Fruit fly (Drosophila melanogaster) whole organism, adult: ENCODE data around the gene CG13654.

Experiments
- CG11617 ChIP-seq: fragments of 200-800 bp; sonication (Bioruptor generic); optimal IDR thresholded peaks from 2 replicates; lab custom pipeline; 2017; ENCODE audit warnings: mild to moderate bottlenecking, missing biosample characterization, missing genetic modification reagents, missing genetic modification characterization
- CG12768 ChIP-seq: fragments of 200-800 bp; sonication (Bioruptor generic); optimal IDR thresholded peaks from 2 replicates; lab custom pipeline; 2017; ENCODE audit warnings: missing biosample characterization, missing genetic modification characterization, mild to moderate bottlenecking, moderate library complexity, missing genetic modification reagents
- CG14711 ChIP-seq: fragments of 200-800 bp; sonication (Bioruptor generic); optimal IDR thresholded peaks from 2 replicates; lab custom pipeline; 2018; ENCODE audit warnings: missing biosample characterization, mild to moderate bottlenecking, missing genetic modification characterization, moderate library complexity
- CG1620 ChIP-seq: fragments of 200-800 bp; sonication (Bioruptor generic); optimal IDR thresholded peaks from 2 replicates; lab custom pipeline; 2016; ENCODE audit warnings: missing biosample characterization, missing genetic modification characterization
- CG33017 ChIP-seq: fragments of 200-800 bp; sonication (Bioruptor generic); optimal IDR thresholded peaks from 2 replicates; lab custom pipeline; 2018; ENCODE audit warnings: missing biosample characterization, mild to moderate bottlenecking, missing genetic modification characterization, moderate library complexity
- CG5204 ChIP-seq: fragments of 200-800 bp; sonication (Bioruptor generic); optimal IDR thresholded peaks from 2 replicates; lab custom pipeline; 2016; ENCODE audit warnings: missing biosample characterization, missing genetic modification characterization
- CG7045 ChIP-seq: fragments of 200-800 bp; sonication (Bioruptor generic); optimal IDR thresholded peaks from 2 replicates; lab custom pipeline; 2017; ENCODE audit warnings: missing biosample characterization, mild to moderate bottlenecking, missing genetic modification characterization
- CG7101 ChIP-seq: fragments of 200-800 bp; sonication (Bioruptor generic); optimal IDR thresholded peaks from 2 replicates; lab custom pipeline; 2018; ENCODE audit warnings: missing biosample characterization, mild to moderate bottlenecking, missing genetic modification characterization, moderate library complexity
- Clk ChIP-seq: fragments of 200-800 bp; sonication (Bioruptor generic); optimal IDR thresholded peaks from 2 replicates; lab custom pipeline; 2017; ENCODE audit warnings: missing biosample characterization, missing genetic modification characterization
- Crg-1 ChIP-seq: fragments of 200-800 bp; sonication (Bioruptor generic); optimal IDR thresholded peaks from 2 replicates; lab custom pipeline; 2016; ENCODE audit warnings: missing biosample characterization, missing genetic modification characterization
- Hr96 ChIP-seq: fragments of 200-800 bp; sonication (Bioruptor generic); optimal IDR thresholded peaks from 2 replicates; lab custom pipeline; 2016; ENCODE audit warnings: missing biosample characterization, missing genetic modification characterization
- Mnt ChIP-seq: fragments of 200-800 bp; sonication (Bioruptor generic); optimal IDR thresholded peaks from 2 replicates; lab custom pipeline; 2016; ENCODE audit warnings: missing biosample characterization, mild to moderate bottlenecking, missing genetic modification characterization
- bab1 ChIP-seq: fragments of 200-800 bp; sonication (Bioruptor generic); optimal IDR thresholded peaks from 3 replicates; lab custom pipeline; 2019; ENCODE audit warnings: missing biosample characterization, mild to moderate bottlenecking, missing genetic modification characterization, moderate library complexity
- cic ChIP-seq: fragments of 200-800 bp; sonication (Bioruptor generic); optimal IDR thresholded peaks from 2 replicates; lab custom pipeline; 2017; ENCODE audit warnings: missing biosample characterization, mild to moderate bottlenecking, missing genetic modification characterization, moderate library complexity
- cnc ChIP-seq, 2 experiments: fragments of >200 bp; optimal IDR thresholded peaks; 2 replicates each; lab custom pipeline; 2017
- kay ChIP-seq: fragments of 200-800 bp; sonication (Bioruptor generic); peaks from one replicate; lab custom pipeline; 2016; ENCODE audit warnings: missing biosample characterization, missing genetic modification characterization, borderline replicate concordance
- ovo ChIP-seq: fragments of 200-800 bp; sonication (Bioruptor generic); optimal IDR thresholded peaks from 2 replicates; lab custom pipeline; 2016; ENCODE audit warnings: missing biosample characterization, missing genetic modification characterization
- pad ChIP-seq: fragments of 200-800 bp; sonication (Bioruptor generic); optimal IDR thresholded peaks from 3 replicates; lab custom pipeline; 2017; ENCODE audit warnings: missing biosample characterization, missing genetic modification characterization, mild to moderate bottlenecking, moderate library complexity, missing genetic modification reagents
- tj ChIP-seq: fragments of 200-800 bp; sonication (Bioruptor generic); optimal IDR thresholded peaks from 3 replicates; lab custom pipeline; 2017; ENCODE audit warnings: missing biosample characterization, mild to moderate bottlenecking, missing genetic modification characterization, moderate library complexity
- toe ChIP-seq: fragments of 200-800 bp; sonication (Bioruptor generic); optimal IDR thresholded peaks from 2 replicates; lab custom pipeline; 2016; ENCODE audit warnings: missing biosample characterization, missing genetic modification characterization

CG13654 gene

DNA sequence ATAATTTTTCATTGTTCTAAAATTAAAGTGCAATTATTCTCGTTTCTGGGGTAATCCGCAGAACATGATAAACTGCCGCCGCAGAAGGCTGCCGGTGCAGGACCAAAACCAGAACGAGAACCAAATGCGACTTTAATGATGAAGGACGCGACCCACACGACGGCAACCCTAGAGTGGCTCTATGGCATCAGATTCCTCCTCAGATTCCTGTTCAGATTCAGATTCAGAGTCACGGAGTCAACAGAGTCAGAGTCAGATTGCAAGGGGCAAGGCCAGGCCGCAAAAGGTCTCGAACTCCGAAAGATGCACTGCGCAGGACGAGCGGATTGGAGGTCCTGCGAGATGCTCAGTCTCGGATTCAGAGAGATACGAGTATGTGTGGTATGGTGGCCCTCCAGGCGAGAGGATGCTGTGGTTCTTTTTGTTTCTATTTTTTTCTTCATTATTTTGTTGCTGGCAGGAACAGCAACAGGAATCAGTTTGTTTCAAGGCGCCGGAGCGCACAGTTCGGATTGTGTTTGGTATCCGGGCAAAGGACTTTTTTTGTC is at the start of gene CG13654:
Gene CG13654, plus strand, starts transcription at position 498 of the 548 bp plus-strand sequence.
- no peak for TF ChIP-seq Hr96 (GFP tag; lab: Kevin White, UChicago)

DNA sequence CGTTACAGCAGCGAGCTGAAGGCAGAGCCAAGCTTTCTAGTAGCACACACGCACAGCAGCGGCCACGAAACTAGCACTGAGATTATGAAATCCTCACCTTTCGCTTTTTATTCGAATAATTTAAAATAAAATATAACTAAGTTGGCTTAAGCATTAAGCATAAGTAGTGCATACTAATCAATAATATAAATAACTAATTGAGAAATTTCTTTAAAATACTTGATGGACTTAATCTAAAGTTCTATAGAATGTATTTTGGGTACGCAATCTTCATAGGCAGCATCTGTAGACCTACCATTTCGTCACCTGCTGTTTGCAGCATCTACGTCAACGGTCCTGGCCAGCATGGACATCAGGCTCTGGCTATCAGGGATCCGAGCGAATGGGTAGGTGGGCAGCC is 47.3 kb upstream of the CG13654 start:
- TF ChIP-seq CG7101 (tag; lab: Kevin White, UChicago) (peak; percentile 11), cnc (optimal IDR thresholded peaks at IDR 0.05; lab: Kevin White, UChicago) (no peak), kay (GFP tag; lab: Kevin White, UChicago) (peak; percentile 70), CG12768 (GFP tag; lab: Kevin White, UChicago) (no peak)

DNA sequence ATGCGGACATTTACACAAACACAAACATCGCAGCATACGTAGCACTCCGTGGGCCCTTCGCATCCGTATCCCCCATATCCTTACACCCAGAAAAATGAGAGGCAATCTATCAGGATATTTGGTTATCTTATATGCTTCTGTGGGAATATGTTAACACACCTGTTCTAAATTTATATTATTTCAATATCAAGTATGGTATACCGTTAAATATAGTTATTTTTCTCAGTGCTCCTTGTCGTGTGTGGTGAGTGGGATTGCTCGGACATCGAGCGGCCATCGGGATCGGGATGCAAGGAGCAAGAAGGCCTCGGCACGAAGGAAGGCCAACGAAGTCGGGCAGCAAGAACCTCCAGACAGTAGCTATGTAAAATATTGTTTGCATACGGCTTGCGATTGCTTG is 38.1 kb upstream of the CG13654 start:
- TF ChIP-seq CG7045 (GFP tag; lab: Kevin White, UChicago) (no peak), Crg-1 (GFP tag; lab: Kevin White, UChicago) (no peak), CG33017 (tag; lab: Kevin White, UChicago) (no peak), pad (no peak), Mnt (no peak), CG5204 (GFP tag; lab: Kevin White, UChicago) (no peak), CG1620 (no peak), toe (no peak), Hr96 (GFP tag; lab: Kevin White, UChicago) (no peak), CG7101 (tag; lab: Kevin White, UChicago) (no peak), cnc (optimal IDR thresholded peaks at IDR 0.05; lab: Kevin White, UChicago) (no peak), CG14711 (tag; lab: Kevin White, UChicago) (no peak), kay (GFP tag; lab: Kevin White, UChicago) (no peak), tj (no peak), CG11617 (GFP tag; lab: Kevin White, UChicago) (no peak), Clk (GFP tag; lab: Kevin White, UChicago) (no peak)

DNA sequence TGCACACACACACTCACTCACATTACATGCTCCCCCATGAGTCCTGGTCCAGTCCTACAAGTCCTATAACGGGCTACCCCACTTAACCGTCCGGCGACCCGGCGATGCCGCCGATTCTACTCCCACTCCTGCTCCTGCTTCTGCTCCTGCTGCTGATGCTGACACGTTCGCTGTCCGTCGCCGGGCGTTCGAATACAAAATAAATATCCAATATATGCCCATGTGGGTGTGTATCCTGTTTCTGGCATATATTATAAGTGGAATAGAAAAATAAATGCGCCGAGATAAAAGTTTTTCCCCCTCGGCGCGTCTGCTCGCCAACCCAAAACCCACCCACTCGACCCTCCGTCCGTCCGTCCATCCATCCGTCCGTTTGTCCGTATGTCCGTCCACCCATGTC is 32.8 kb upstream of the CG13654 start:
- TF ChIP-seq CG12768 (GFP tag; lab: Kevin White, UChicago), result no peak
- TF ChIP-seq ovo (GFP tag; lab: Kevin White, UChicago), result no peak
- no peak for TF ChIP-seq Hr96 (GFP tag; lab: Kevin White, UChicago)
- no peak for TF ChIP-seq tj
- TF ChIP-seq CG33017 (tag; lab: Kevin White, UChicago), result no peak
- TF ChIP-seq bab1, result no peak
- TF ChIP-seq CG5204 (GFP tag; lab: Kevin White, UChicago), result no peak
- no peak for TF ChIP-seq cnc (optimal IDR thresholded peaks at IDR 0.05; lab: Kevin White, UChicago)
- no peak for TF ChIP-seq toe
- TF ChIP-seq CG1620, result no peak
- TF ChIP-seq Clk (GFP tag; lab: Kevin White, UChicago), result no peak
- TF ChIP-seq kay (GFP tag; lab: Kevin White, UChicago), result no peak
- TF ChIP-seq cic (GFP tag; lab: Kevin White, UChicago), result no peak
- no peak for TF ChIP-seq CG7101 (tag; lab: Kevin White, UChicago)

DNA sequence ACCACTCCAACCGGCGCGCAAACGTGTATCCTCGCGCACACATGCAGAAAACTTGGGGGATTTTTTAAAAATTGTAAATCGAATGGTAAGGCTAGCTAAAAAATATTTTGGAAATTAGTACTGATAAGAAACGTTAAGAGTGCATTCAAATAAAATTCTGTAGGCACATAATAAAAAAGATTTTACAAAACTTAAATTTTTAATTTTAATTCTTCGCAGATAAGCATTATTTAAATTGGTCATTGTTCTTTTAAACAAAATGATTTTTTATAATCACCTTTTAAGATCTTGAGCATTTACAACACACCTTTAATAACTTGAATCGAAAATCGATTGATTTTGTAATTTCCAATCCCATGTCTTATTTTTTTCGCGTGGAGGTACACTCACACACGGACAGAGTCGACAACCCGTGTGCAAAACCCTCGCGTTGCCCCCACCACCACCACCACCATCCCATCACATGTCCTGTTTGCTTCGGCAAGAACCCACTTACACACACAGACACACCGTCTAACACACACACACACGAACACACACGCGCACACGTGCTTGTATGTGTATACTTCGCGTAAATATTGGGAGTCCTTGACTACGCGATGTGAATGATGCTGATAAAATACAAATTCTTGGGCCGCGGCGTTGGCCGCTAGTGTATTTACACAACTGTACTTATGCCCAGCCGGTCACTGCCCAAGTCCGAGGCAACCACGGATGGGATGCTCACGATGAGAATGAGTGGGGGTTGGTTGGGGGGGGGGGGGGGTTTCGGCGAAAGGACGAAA is 32.0 kb upstream of the CG13654 start:
- no peak for TF ChIP-seq tj
- no peak for TF ChIP-seq CG12768 (GFP tag; lab: Kevin White, UChicago)
- no peak for TF ChIP-seq cic (GFP tag; lab: Kevin White, UChicago)
- no peak for TF ChIP-seq CG7045 (GFP tag; lab: Kevin White, UChicago)
- no peak for TF ChIP-seq CG14711 (tag; lab: Kevin White, UChicago)
- no peak for TF ChIP-seq CG7101 (tag; lab: Kevin White, UChicago)
- no peak for TF ChIP-seq kay (GFP tag; lab: Kevin White, UChicago)

DNA sequence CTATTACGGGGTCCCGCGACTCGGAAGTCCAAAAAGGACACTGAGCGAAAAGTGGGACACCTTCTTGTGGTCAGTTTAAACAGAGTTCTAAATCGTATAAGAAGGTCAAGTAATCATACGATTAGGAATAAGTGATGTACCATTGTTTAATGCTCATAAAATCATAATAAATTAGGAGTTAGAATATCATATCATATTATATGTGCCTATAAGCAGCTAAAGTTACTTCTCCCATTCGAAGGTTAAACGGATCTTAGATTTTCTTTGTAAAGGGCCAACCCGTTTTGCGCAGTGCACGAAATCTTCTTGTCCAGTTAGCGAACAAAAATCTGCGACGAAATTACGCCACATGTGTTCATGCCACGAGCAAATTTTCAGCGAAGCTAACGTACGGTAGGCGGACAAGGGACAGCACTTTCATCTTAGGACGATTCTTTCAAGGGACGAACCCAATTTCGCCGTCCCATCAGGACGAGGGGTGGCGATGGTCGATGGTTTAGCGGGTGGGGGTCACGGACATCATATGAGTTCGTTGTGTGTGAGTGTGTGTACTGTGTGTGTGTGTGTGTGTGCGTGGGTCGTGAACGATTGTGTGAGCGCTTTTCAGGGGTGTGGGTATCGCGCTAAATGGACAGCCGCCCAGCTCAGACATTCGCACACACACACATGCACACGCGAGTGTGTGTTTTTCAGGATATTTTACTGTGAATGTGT is 31.2 kb upstream of the CG13654 start:
- no peak for TF ChIP-seq CG12768 (GFP tag; lab: Kevin White, UChicago)
- TF ChIP-seq CG14711 (tag; lab: Kevin White, UChicago), result no peak
- TF ChIP-seq pad, result no peak
- no peak for TF ChIP-seq CG11617 (GFP tag; lab: Kevin White, UChicago)
- TF ChIP-seq CG7101 (tag; lab: Kevin White, UChicago), result no peak
- TF ChIP-seq toe, result no peak
- no peak for TF ChIP-seq Mnt
- no peak for TF ChIP-seq CG5204 (GFP tag; lab: Kevin White, UChicago)
- no peak for TF ChIP-seq CG33017 (tag; lab: Kevin White, UChicago)
- no peak for TF ChIP-seq ovo (GFP tag; lab: Kevin White, UChicago)
- no peak for TF ChIP-seq CG1620
- TF ChIP-seq cnc (optimal IDR thresholded peaks at IDR 0.05; lab: Kevin White, UChicago), result no peak
- no peak for TF ChIP-seq Hr96 (GFP tag; lab: Kevin White, UChicago)
- no peak for TF ChIP-seq tj
- no peak for TF ChIP-seq cic (GFP tag; lab: Kevin White, UChicago)
- TF ChIP-seq bab1, result no peak
